Fruit fly (Drosophila melanogaster) whole organism, prepupa: ENCODE data around the gene Amacr.

Source experiments
- Blimp-1 ChIP-seq: fragments of 200-800 bp; sonication (Bioruptor generic); optimal IDR thresholded peaks from 3 replicates; lab custom pipeline; 2017; ENCODE audit warnings: missing biosample characterization, missing genetic modification characterization, mild to moderate bottlenecking, moderate library complexity, missing genetic modification reagents
- CG11294 ChIP-seq: fragments of 200-800 bp; sonication (Bioruptor generic); IDR thresholded peaks from 2 replicates; pipeline ENCODE4 v1.3.6; 2022; ENCODE audit warnings: missing biosample characterization, missing genetic modification characterization
- CG1621 ChIP-seq: fragments of 200-800 bp; sonication (Bioruptor generic); optimal IDR thresholded peaks from 3 replicates; lab custom pipeline; 2018; ENCODE audit warnings: missing biosample characterization, mild to moderate bottlenecking, missing genetic modification characterization
- CG16779 ChIP-seq: fragments of 200-800 bp; sonication (Bioruptor generic); optimal IDR thresholded peaks from 3 replicates; lab custom pipeline; 2017; ENCODE audit warnings: missing biosample characterization, mild to moderate bottlenecking, missing genetic modification characterization
- CG3032 ChIP-seq: fragments of 200-800 bp; optimal IDR thresholded peaks from 2 replicates; lab custom pipeline; 2019; ENCODE audit warnings: missing biosample characterization, mild to moderate bottlenecking, missing genetic modification characterization, moderate library complexity
- CG34406 ChIP-seq: fragments of 200-800 bp; sonication (Bioruptor generic); optimal IDR thresholded peaks from 3 replicates; lab custom pipeline; 2016; ENCODE audit warnings: missing biosample characterization, missing genetic modification characterization
- CG3919 ChIP-seq: fragments of 200-800 bp; sonication (Bioruptor generic); optimal IDR thresholded peaks from 3 replicates; lab custom pipeline; 2016; ENCODE audit warnings: missing biosample characterization, missing genetic modification characterization
- CG4318 ChIP-seq: fragments of 200-800 bp; sonication (Bioruptor generic); optimal IDR thresholded peaks from 3 replicates; lab custom pipeline; 2017; ENCODE audit warnings: missing biosample characterization, mild to moderate bottlenecking, missing genetic modification characterization
- CG6163 ChIP-seq: fragments of 200-800 bp; sonication (Bioruptor generic); IDR thresholded peaks from 3 replicates; pipeline ENCODE4 v1.3.6; 2022; ENCODE audit warnings: missing biosample characterization, missing genetic modification characterization
- CG6792 ChIP-seq: fragments of 200-800 bp; sonication (Bioruptor generic); optimal IDR thresholded peaks from 3 replicates; lab custom pipeline; 2016; ENCODE audit warnings: missing biosample characterization, missing genetic modification characterization
- CG6808 ChIP-seq: fragments of 200-800 bp; sonication (Bioruptor generic); optimal IDR thresholded peaks from 3 replicates; lab custom pipeline; 2017; ENCODE audit warnings: missing biosample characterization, missing genetic modification characterization, mild to moderate bottlenecking, moderate library complexity, missing genetic modification reagents
- CG6854 ChIP-seq: fragments of 200-800 bp; sonication (Bioruptor generic); optimal IDR thresholded peaks from 2 replicates; lab custom pipeline; 2017; ENCODE audit warnings: missing biosample characterization, mild to moderate bottlenecking, missing genetic modification characterization
- CG7368 ChIP-seq: fragments of 200-800 bp; sonication (Bioruptor generic); optimal IDR thresholded peaks from 3 replicates; lab custom pipeline; 2016; ENCODE audit warnings: missing biosample characterization, missing genetic modification characterization
- CG8119 ChIP-seq: fragments of 200-800 bp; sonication (Bioruptor generic); IDR thresholded peaks from 3 replicates; pipeline ENCODE4 v1.3.6; 2022; ENCODE audit warnings: missing biosample characterization, missing genetic modification characterization
- CG8319 ChIP-seq: fragments of 200-800 bp; sonication (Bioruptor generic); optimal IDR thresholded peaks from 3 replicates; lab custom pipeline; 2016; ENCODE audit warnings: missing biosample characterization, missing genetic modification characterization
- CG8632 ChIP-seq: fragments of 200-800 bp; sonication (Bioruptor generic); optimal IDR thresholded peaks from 3 replicates; lab custom pipeline; 2016; ENCODE audit warnings: missing biosample characterization, missing genetic modification characterization
- CG9139 ChIP-seq: fragments of 200-800 bp; sonication (Bioruptor generic); optimal IDR thresholded peaks from 3 replicates; lab custom pipeline; 2017; ENCODE audit warnings: missing biosample characterization, mild to moderate bottlenecking, missing genetic modification characterization
- Eip75B ChIP-seq: fragments of 200-800 bp; sonication (Bioruptor generic); optimal IDR thresholded peaks from 3 replicates; lab custom pipeline; 2016; ENCODE audit warnings: missing biosample characterization, missing genetic modification characterization
- Eip78C ChIP-seq: fragments of 200-800 bp; sonication (Bioruptor generic); peaks from one replicate; lab custom pipeline; 2016; ENCODE audit warnings: missing biosample characterization, missing genetic modification characterization
- Eip93F ChIP-seq: fragments of 200-800 bp; sonication (Bioruptor generic); optimal IDR thresholded peaks from 2 replicates; lab custom pipeline; 2016; ENCODE audit warnings: missing biosample characterization, mild to moderate bottlenecking, missing genetic modification characterization
- Ets21C ChIP-seq: fragments of 200-800 bp; sonication (Bioruptor generic); optimal IDR thresholded peaks from 3 replicates; lab custom pipeline; 2016; ENCODE audit warnings: missing biosample characterization, missing genetic modification characterization
- Gug ChIP-seq: fragments of 200-800 bp; sonication (Bioruptor generic); IDR thresholded peaks from 2 replicates; pipeline ENCODE4 v1.3.6; 2022; ENCODE audit warnings: missing biosample characterization, missing genetic modification characterization
- Hr38 ChIP-seq: sonication (Bioruptor generic); optimal IDR thresholded peaks from 2 replicates; lab custom pipeline; 2016; ENCODE audit warnings: missing biosample characterization, missing genetic modification characterization
- Hr39 ChIP-seq: fragments of 200-800 bp; sonication (Bioruptor generic); optimal IDR thresholded peaks from 2 replicates; lab custom pipeline; 2016; ENCODE audit warnings: missing biosample characterization, missing genetic modification characterization
- Hr4 ChIP-seq: fragments of 200-800 bp; sonication (Bioruptor generic); optimal IDR thresholded peaks from 3 replicates; lab custom pipeline; 2016; ENCODE audit warnings: missing biosample characterization, missing genetic modification characterization
- Met ChIP-seq: fragments of 200-800 bp; sonication (Bioruptor generic); optimal IDR thresholded peaks from 3 replicates; lab custom pipeline; 2016; ENCODE audit warnings: missing biosample characterization, missing genetic modification characterization
- OdsH ChIP-seq: fragments of 200-800 bp; sonication (Bioruptor generic); optimal IDR thresholded peaks from 3 replicates; lab custom pipeline; 2016; ENCODE audit warnings: missing biosample characterization, missing genetic modification characterization
- Smox ChIP-seq: fragments of 200-800 bp; sonication (Bioruptor generic); optimal IDR thresholded peaks from 3 replicates; lab custom pipeline; 2016; ENCODE audit warnings: missing biosample characterization, missing genetic modification characterization
- Sox14 ChIP-seq: fragments of 200-800 bp; sonication (Bioruptor generic); optimal IDR thresholded peaks from 3 replicates; lab custom pipeline; 2016; ENCODE audit warnings: missing biosample characterization, missing genetic modification characterization
- Sox15 ChIP-seq: fragments of 200-800 bp; sonication (Bioruptor generic); optimal IDR thresholded peaks from 3 replicates; lab custom pipeline; 2016; ENCODE audit warnings: missing biosample characterization, missing genetic modification characterization
- cyc ChIP-seq: fragments of 200-800 bp; sonication (Bioruptor generic); optimal IDR thresholded peaks from 3 replicates; lab custom pipeline; 2016; ENCODE audit warnings: missing biosample characterization, missing genetic modification characterization
- dsx ChIP-seq: fragments of 200-800 bp; optimal IDR thresholded peaks from 3 replicates; lab custom pipeline; 2019; ENCODE audit warnings: missing biosample characterization, mild to moderate bottlenecking, missing genetic modification characterization, moderate library complexity; ENCODE audit not compliant: poor library complexity, severe bottlenecking
- eg ChIP-seq: fragments of 200-800 bp; sonication (Bioruptor generic); IDR thresholded peaks from 3 replicates; pipeline ENCODE4 v1.3.6; 2022; ENCODE audit warnings: missing biosample characterization, missing genetic modification characterization
- fd59A ChIP-seq: fragments of 200-800 bp; sonication (Bioruptor generic); optimal IDR thresholded peaks from 2 replicates; lab custom pipeline; 2017; ENCODE audit warnings: missing biosample characterization, mild to moderate bottlenecking, missing genetic modification characterization, missing genetic modification reagents
- fd85E ChIP-seq: fragments of 200-800 bp; sonication (Bioruptor generic); optimal IDR thresholded peaks from 3 replicates; lab custom pipeline; 2016; ENCODE audit warnings: missing biosample characterization, missing genetic modification characterization
- fkh ChIP-seq: fragments of 200-800 bp; sonication (Bioruptor generic); optimal IDR thresholded peaks from 3 replicates; lab custom pipeline; 2017; ENCODE audit warnings: missing biosample characterization, mild to moderate bottlenecking, missing genetic modification characterization, moderate library complexity
- lz ChIP-seq: fragments of 200-800 bp; sonication (Bioruptor generic); optimal IDR thresholded peaks from 3 replicates; lab custom pipeline; 2016; ENCODE audit warnings: missing biosample characterization, missing genetic modification characterization
- net ChIP-seq: fragments of 200-800 bp; sonication (Bioruptor generic); optimal IDR thresholded peaks from 3 replicates; lab custom pipeline; 2016; ENCODE audit warnings: missing biosample characterization, missing genetic modification characterization
- pdm3 ChIP-seq: fragments of 200-800 bp; sonication (Bioruptor generic); optimal IDR thresholded peaks from 3 replicates; lab custom pipeline; 2016; ENCODE audit warnings: missing biosample characterization, missing genetic modification characterization
- salr ChIP-seq, 2 experiments: fragments of 200-800 bp; sonication (Bioruptor generic); optimal IDR thresholded peaks; 3 replicates each; lab custom pipeline; 2016 to 2018; ENCODE audit warnings: missing biosample characterization in 2 of 2, missing genetic modification characterization in 2 of 2, mild to moderate bottlenecking in 1 of 2
- ss ChIP-seq, 2 experiments: fragments of 200-800 bp; sonication (Bioruptor generic); optimal IDR thresholded peaks; 2 replicates in 1 of 2; 3 replicates in 1 of 2; lab custom pipeline; 2017 to 2018; ENCODE audit warnings: mild to moderate bottlenecking in 2 of 2, missing biosample characterization in 2 of 2, missing genetic modification characterization in 2 of 2, moderate library complexity in 1 of 2
- svp ChIP-seq: fragments of 200-800 bp; sonication (Bioruptor generic); peaks from one replicate; lab custom pipeline; 2016; ENCODE audit warnings: missing biosample characterization, missing genetic modification characterization
- topi ChIP-seq: fragments of 200-800 bp; sonication (Bioruptor generic); optimal IDR thresholded peaks from 3 replicates; lab custom pipeline; 2016; ENCODE audit warnings: missing biosample characterization, missing genetic modification characterization
- vri ChIP-seq: fragments of 200-800 bp; sonication (Bioruptor generic); optimal IDR thresholded peaks from 3 replicates; lab custom pipeline; 2016; ENCODE audit warnings: missing biosample characterization, mild to moderate bottlenecking, missing genetic modification characterization

The Amacr gene

dm6 chr2L:20752160-20752559 is at the start of gene Amacr, which contains the start of gene Ns4 (continued):
- no peak for TF ChIP-seq Eip75B (GFP tag; lab: Kevin White, UChicago)
- peak; percentile 62; the same call in 1 of the 2 replicates for TF ChIP-seq Gug (GFP tag; lab: Robert Waterston, UW)
- no peak for TF ChIP-seq Ets21C (GFP tag; lab: Kevin White, UChicago)
- TF ChIP-seq CG7368 (GFP tag; lab: Kevin White, UChicago) = peak; percentile 43
- no peak for TF ChIP-seq Hr38 (GFP tag; lab: Kevin White, UChicago)
- peak; percentile 56 for TF ChIP-seq CG8632 (GFP tag; lab: Kevin White, UChicago)
- peak; percentile 72 for TF ChIP-seq CG6854
- peak; percentile 74 for TF ChIP-seq CG6163

- TF ChIP-seq Met (GFP tag; lab: Kevin White, UChicago) = no peak
- TF ChIP-seq Smox (GFP tag; lab: Kevin White, UChicago) = no peak
- no peak for TF ChIP-seq Hr39 (GFP tag; lab: Kevin White, UChicago)
- no peak for TF ChIP-seq topi (GFP tag; lab: Kevin White, UChicago)
- no peak for TF ChIP-seq vri (GFP tag; lab: Kevin White, UChicago)
- TF ChIP-seq Sox14 (GFP tag; lab: Kevin White, UChicago) = no peak
- no peak for TF ChIP-seq svp (GFP tag; lab: Kevin White, UChicago)
- TF ChIP-seq OdsH = no peak
- TF ChIP-seq CG3032 (tag; lab: Kevin White, UChicago) = no peak
- no peak for TF ChIP-seq cyc (GFP tag; lab: Kevin White, UChicago)
- TF ChIP-seq Eip93F (GFP tag; lab: Kevin White, UChicago) = no peak
- no peak for TF ChIP-seq CG34406
Measured at dm6 chr2L:20801801-20802200, 49.7 kb upstream of the Amacr start.

dm6 chr2L:20799991-20800897 is 48.1 kb upstream of the Amacr start:
- TF ChIP-seq CG6808 (peak; percentile 97), CG6163 (peak; percentile 96), fd85E (GFP tag; lab: Kevin White, UChicago) (peak; percentile 79), CG9139 (GFP tag; lab: Kevin White, UChicago) (peak; percentile 95), Eip78C (peak; percentile 99), cyc (GFP tag; lab: Kevin White, UChicago) (peak; percentile 98), lz (GFP tag; lab: Kevin White, UChicago) (peak; percentile 97), CG4318 (GFP tag; lab: Kevin White, UChicago) (peak; percentile 50), CG8632 (GFP tag; lab: Kevin White, UChicago) (peak; percentile 93), Hr39 (GFP tag; lab: Kevin White, UChicago) (peak; percentile 98), fkh (GFP tag; lab: Kevin White, UChicago) (peak; percentile 61), fd59A (GFP tag; lab: Kevin White, UChicago) (peak; percentile 96), Sox15 (GFP tag; lab: Kevin White, UChicago) (peak; percentile 91), salr (GFP tag; optimal IDR thresholded peaks at IDR 0.05; lab: Kevin White, UChicago) (peak; percentile 82 to 97), topi (GFP tag; lab: Kevin White, UChicago) (peak; percentile 97), Hr4 (GFP tag; lab: Kevin White, UChicago) (peak; percentile 81), CG8119 (GFP tag; lab: Robert Waterston, UW) (peak; percentile 77), pdm3 (GFP tag; lab: Kevin White, UChicago) (peak; percentile 95), CG6792 (peak; percentile 95), ss (GFP tag; optimal IDR thresholded peaks at IDR 0.05; lab: Kevin White, UChicago) (peak; percentile 96 to 98), CG1621 (tag; lab: Kevin White, UChicago) (peak; percentile 97), CG8319 (peak; percentile 94), eg (GFP tag; lab: Robert Waterston, UW) (peak; percentile 78), CG3919 (GFP tag; lab: Kevin White, UChicago) (peak; percentile 97), CG16779 (tag; lab: Kevin White, UChicago) (peak; percentile 77), dsx (GFP tag; lab: Kevin White, UChicago) (peak; percentile 96), Eip75B (GFP tag; lab: Kevin White, UChicago) (peak; percentile 97), Ets21C (GFP tag; lab: Kevin White, UChicago) (peak; percentile 97), CG34406 (peak; percentile 93), Sox14 (GFP tag; lab: Kevin White, UChicago) (peak; percentile 97), CG3032 (tag; lab: Kevin White, UChicago) (peak; percentile 97), svp (GFP tag; lab: Kevin White, UChicago) (peak; percentile 99), vri (GFP tag; lab: Kevin White, UChicago) (peak; percentile 97), Blimp-1 (GFP tag; lab: Kevin White, UChicago) (peak; percentile 90), CG11294 (GFP tag; lab: Robert Waterston, UW) (no peak; the same call in 1 of the 2 replicates), CG7368 (GFP tag; lab: Kevin White, UChicago) (peak; percentile 93), net (GFP tag; lab: Kevin White, UChicago) (peak; percentile 93)
